Worm (Caenorhabditis elegans) whole organism, L4 larva: Measurements from ENCODE around the gene flp-12.
"Not testable (repeated sequence)": the region's sequence is repeated elsewhere in the genome, so short reads cannot be mapped to it uniquely, and the experiment has no call there.

Experiments used
- F10B5.3 ChIP-seq: sonication (generic microtip); optimal IDR thresholded peaks from 2 replicates; lab custom pipeline; 2016; ENCODE audit warnings: mild to moderate bottlenecking, missing genetic modification characterization, missing compliant biosample characterization
- F37D6.2 ChIP-seq: sonication (generic microtip); optimal IDR thresholded peaks from 2 replicates; lab custom pipeline; 2016; ENCODE audit warnings: mild to moderate bottlenecking, missing genetic modification characterization, missing compliant biosample characterization
- T26A8.4 ChIP-seq: fragments of 200-800 bp; sonication (Bioruptor generic); IDR thresholded peaks from 2 replicates; pipeline ENCODE4 v1.3.6; 2022; ENCODE audit warnings: missing genetic modification characterization, missing compliant biosample characterization
- ZK337.2 ChIP-seq: fragments of 200-800 bp; sonication (Bioruptor generic); IDR thresholded peaks from 2 replicates; pipeline ENCODE4 v1.3.6; 2022; ENCODE audit warnings: missing genetic modification reagents, missing genetic modification characterization, missing compliant biosample characterization
- arid-1 ChIP-seq: fragments of 200-800 bp; sonication (Bioruptor generic); conservative IDR thresholded peaks from 2 replicates; pipeline ENCODE4 v1.3.6; 2022; ENCODE audit warnings: missing genetic modification reagents, missing genetic modification characterization, missing compliant biosample characterization
- ceh-20 ChIP-seq: fragments of 200-800 bp; sonication (Bioruptor generic); IDR thresholded peaks from 2 replicates; pipeline ENCODE4 v1.3.6; 2022; ENCODE audit warnings: missing genetic modification reagents, missing genetic modification characterization, missing compliant biosample characterization
- ceh-44 ChIP-seq: fragments of 200-800 bp; sonication (Bioruptor generic); IDR thresholded peaks from 2 replicates; pipeline ENCODE4 v1.3.6; 2022; ENCODE audit warnings: missing genetic modification reagents, missing genetic modification characterization, missing compliant biosample characterization
- daf-16 ChIP-seq, 3 experiments: sonication (generic microtip); optimal IDR thresholded peaks; 2 replicates each; lab custom pipeline; 2016 to 2017; ENCODE audit warnings: missing genetic modification characterization in 3 of 3, missing genetic modification reagents in 3 of 3, mild to moderate bottlenecking in 2 of 3, missing compliant biosample characterization in 2 of 3, missing biosample characterization in 1 of 3, moderate library complexity in 1 of 3
- dmd-6 ChIP-seq: fragments of 200-800 bp; sonication (Bioruptor generic); IDR thresholded peaks from 2 replicates; pipeline ENCODE4 v1.3.6; 2022; ENCODE audit warnings: missing genetic modification reagents, missing genetic modification characterization, missing compliant biosample characterization
- dmd-9 ChIP-seq: fragments of 200-800 bp; sonication (Bioruptor generic); IDR thresholded peaks from 2 replicates; pipeline ENCODE4 v1.3.6; 2022; ENCODE audit warnings: missing genetic modification reagents, missing genetic modification characterization, missing compliant biosample characterization
- duxl-1 ChIP-seq: sonication (generic microtip); optimal IDR thresholded peaks from 2 replicates; lab custom pipeline; 2016; ENCODE audit warnings: mild to moderate bottlenecking, missing genetic modification characterization, moderate library complexity, missing compliant biosample characterization; ENCODE audit not compliant: poor library complexity
- egl-43 ChIP-seq: fragments of 200-800 bp; sonication (Bioruptor generic); IDR thresholded peaks from 2 replicates; pipeline ENCODE4 v1.3.6; 2022; ENCODE audit warnings: missing genetic modification reagents, missing genetic modification characterization, missing compliant biosample characterization
- hlh-11 ChIP-seq: fragments of 200-800 bp; sonication (Bioruptor generic); optimal IDR thresholded peaks from 2 replicates; lab custom pipeline; 2018; ENCODE audit warnings: mild to moderate bottlenecking, missing genetic modification characterization, missing compliant biosample characterization
- hlh-30 ChIP-seq: sonication (generic microtip); optimal IDR thresholded peaks from 2 replicates; lab custom pipeline; 2017; ENCODE audit warnings: antibody characterized with exemption, mild to moderate bottlenecking, missing genetic modification characterization, missing compliant biosample characterization; ENCODE audit not compliant: insufficient read depth
- lin-13 ChIP-seq: fragments of 150-350 bp; optimal IDR thresholded peaks from 2 replicates; lab custom pipeline; 2014; ENCODE audit warnings: missing biosample characterization, missing genetic modification reagents, missing genetic modification characterization
- lin-29 ChIP-seq: fragments of 200-800 bp; sonication (Bioruptor generic); IDR thresholded peaks from 2 replicates; pipeline ENCODE4 v1.3.6; 2022; ENCODE audit warnings: missing genetic modification reagents, missing genetic modification characterization, missing compliant biosample characterization
- madf-5 ChIP-seq, 2 experiments: fragments of 200-800 bp; sonication (Bioruptor generic); IDR thresholded peaks; 2 replicates each; pipeline ENCODE4 v1.3.6; 2022; ENCODE audit warnings: missing compliant biosample characterization in 2 of 2, missing genetic modification characterization in 2 of 2
- mdl-1 ChIP-seq, 2 experiments: fragments of 150-350 bp in 1 of 2; sonication (generic microtip) in 1 of 2; optimal IDR thresholded peaks; 2 replicates each; lab custom pipeline; 2014 to 2017; ENCODE audit warnings: missing biosample characterization in 2 of 2, missing genetic modification characterization in 2 of 2
- mdt-29 ChIP-seq: fragments of 200-800 bp; sonication (Bioruptor generic); IDR thresholded peaks from 2 replicates; pipeline ENCODE4 v1.3.6; 2022; ENCODE audit warnings: missing genetic modification reagents, missing genetic modification characterization, missing compliant biosample characterization
- mxl-3 ChIP-seq: fragments of 200-800 bp; sonication (Bioruptor generic); optimal IDR thresholded peaks from 2 replicates; lab custom pipeline; 2018; ENCODE audit warnings: mild to moderate bottlenecking, missing genetic modification characterization, missing compliant biosample characterization
- nhr-102 ChIP-seq: sonication (generic microtip); optimal IDR thresholded peaks from 2 replicates; lab custom pipeline; 2016; ENCODE audit warnings: mild to moderate bottlenecking, missing genetic modification characterization, moderate library complexity, missing compliant biosample characterization
- nhr-111 ChIP-seq: fragments of 200-800 bp; sonication (Bioruptor generic); optimal IDR thresholded peaks from 2 replicates; lab custom pipeline; 2018; ENCODE audit warnings: mild to moderate bottlenecking, missing genetic modification characterization, missing compliant biosample characterization
- nhr-25 ChIP-seq: sonication (generic microtip); optimal IDR thresholded peaks from 2 replicates; lab custom pipeline; 2017; ENCODE audit warnings: missing genetic modification characterization, mild to moderate bottlenecking, missing compliant biosample characterization, antibody characterized with exemption, moderate library complexity, borderline replicate concordance; ENCODE audit not compliant: insufficient read depth
- nhr-28 ChIP-seq: fragments of 150-350 bp; optimal IDR thresholded peaks from 2 replicates; lab custom pipeline; 2014; ENCODE audit warnings: missing biosample characterization, missing genetic modification characterization
- nhr-41 ChIP-seq: fragments of 200-800 bp; sonication (Bioruptor generic); IDR thresholded peaks from 2 replicates; pipeline ENCODE4 v1.3.6; 2022; ENCODE audit warnings: missing genetic modification reagents, missing genetic modification characterization, missing compliant biosample characterization
- nhr-42 ChIP-seq: fragments of 200-800 bp; sonication (Bioruptor generic); IDR thresholded peaks from 2 replicates; pipeline ENCODE4 v1.3.6; 2022; ENCODE audit warnings: missing genetic modification characterization, missing compliant biosample characterization
- nhr-48 ChIP-seq: sonication (generic microtip); optimal IDR thresholded peaks from 2 replicates; lab custom pipeline; 2016; ENCODE audit warnings: mild to moderate bottlenecking, missing genetic modification characterization, missing compliant biosample characterization
- nhr-6 ChIP-seq: fragments of 150-350 bp; optimal IDR thresholded peaks from 2 replicates; lab custom pipeline; 2014; ENCODE audit warnings: missing biosample characterization, missing genetic modification characterization
- pha-4 ChIP-seq, 2 experiments: fragments of 150-350 bp in 1 of 2; fragments of 200-800 bp in 1 of 2; sonication (Bioruptor generic) in 1 of 2; IDR thresholded peaks in 1 of 2; optimal IDR thresholded peaks in 1 of 2; 2 replicates each; pipeline versions ENCODE4 v1.3.6 to Lab custom; 2014 to 2022; ENCODE audit warnings: missing genetic modification characterization in 2 of 2, missing genetic modification reagents in 2 of 2, missing biosample characterization in 1 of 2, missing compliant biosample characterization in 1 of 2
- rbr-2 ChIP-seq: sonication (generic microtip); optimal IDR thresholded peaks from 2 replicates; lab custom pipeline; 2016; ENCODE audit warnings: missing genotype, missing genetic modification characterization, missing compliant biosample characterization
- saeg-2 ChIP-seq: fragments of 200-800 bp; sonication (Bioruptor generic); IDR thresholded peaks from 2 replicates; pipeline ENCODE4 v1.3.6; 2022; ENCODE audit warnings: missing genetic modification reagents, missing genetic modification characterization, missing compliant biosample characterization
- set-16 ChIP-seq: fragments of 200-800 bp; sonication (Bioruptor generic); IDR thresholded peaks from 2 replicates; pipeline ENCODE4 v1.3.6; 2022; ENCODE audit warnings: missing genetic modification reagents, missing genetic modification characterization, missing compliant biosample characterization
- snpc-1.2 ChIP-seq: fragments of 200-800 bp; sonication (Bioruptor generic); IDR thresholded peaks from 2 replicates; pipeline ENCODE4 v1.3.6; 2022; ENCODE audit warnings: missing genetic modification reagents, missing genetic modification characterization, missing compliant biosample characterization
- spr-3 ChIP-seq: fragments of 200-800 bp; sonication (Bioruptor generic); optimal IDR thresholded peaks from 2 replicates; lab custom pipeline; 2018; ENCODE audit warnings: mild to moderate bottlenecking, missing genetic modification characterization, missing compliant biosample characterization
- tra-1 ChIP-seq: fragments of 200-800 bp; sonication (Bioruptor generic); IDR thresholded peaks from 2 replicates; pipeline ENCODE4 v1.3.6; 2022; ENCODE audit warnings: missing genetic modification reagents, missing genetic modification characterization, missing compliant biosample characterization
- zfp-3 ChIP-seq: fragments of 200-800 bp; sonication (Bioruptor generic); conservative IDR thresholded peaks from 2 replicates; pipeline ENCODE4 v1.3.6; 2022; ENCODE audit warnings: missing genetic modification reagents, missing genetic modification characterization, missing compliant biosample characterization
- ztf-11 ChIP-seq: fragments of 150-350 bp; optimal IDR thresholded peaks from 2 replicates; lab custom pipeline; 2014; ENCODE audit warnings: missing biosample characterization, missing genetic modification characterization

flp-12 gene

ce11 chrX:4606389-4606880 is 14.3 kb upstream of the flp-12 start (continued):
- TF ChIP-seq mdl-1 (tag; optimal IDR thresholded peaks at IDR 0.05; lab: Kevin White, UChicago) (peak in 1 of 2 experiments; percentile 11), daf-16 (GFP tag; optimal IDR thresholded peaks at IDR 0.05; lab: Kevin White, UChicago) (peak in 1 of 2 experiments; percentile 92), daf-16 (tag; optimal IDR thresholded peaks at IDR 0.05; lab: Kevin White, UChicago) (peak; percentile 22), nhr-48 (peak; percentile 56), snpc-1.2 (GFP tag; lab: Robert Waterston, UW) (peak; percentile 62; the same call in 1 of the 2 replicates), dmd-9 (GFP tag; lab: Robert Waterston, UW) (peak; percentile 92), nhr-41 (peak; percentile 51), set-16 (peak; percentile 92), ceh-20 (GFP tag; lab: Robert Waterston, UW) (peak; percentile 95), madf-5 (GFP tag; IDR thresholded peaks at IDR 0.05; lab: Robert Waterston, UW) (0 out of 4 replicates have a peak, but pooled peaks of 1 of the 2 experiments have one; percentile 57), pha-4 (GFP tag; IDR thresholded peaks at IDR 0.05; lab: Robert Waterston, UW) (peak; percentile 94; the same call in 1 of the 2 replicates), dmd-6 (GFP tag; lab: Robert Waterston, UW) (peak; percentile 88), egl-43 (GFP tag; lab: Robert Waterston, UW) (peak; percentile 92), hlh-11 (tag; lab: Kevin White, UChicago) (peak; percentile 98), F10B5.3 (tag; lab: Kevin White, UChicago) (peak; percentile 77), tra-1 (GFP tag; lab: Robert Waterston, UW) (peak; percentile 89), lin-29 (GFP tag; lab: Robert Waterston, UW) (peak; percentile 84), nhr-42 (GFP tag; lab: Robert Waterston, UW) (peak; percentile 91), zfp-3 (GFP tag; lab: Robert Waterston, UW) (peak; percentile 76; the same call in 1 of the 2 replicates), rbr-2 (tag; lab: Kevin White, UChicago) (peak; percentile 76), F37D6.2 (tag; lab: Kevin White, UChicago) (peak; percentile 63), nhr-6 (tag; lab: Kevin White, UChicago) (peak; percentile 56), nhr-25 (peak; percentile 97), mxl-3 (GFP tag; lab: Kevin White, UChicago) (peak; percentile 93), T26A8.4 (peak; percentile 93), spr-3 (GFP tag; lab: Kevin White, UChicago) (peak; percentile 88), mdt-29 (peak; percentile 55; the same call in 1 of the 2 replicates), lin-13 (GFP tag; lab: Kevin White, UChicago) (peak; percentile 22), nhr-28 (tag; lab: Kevin White, UChicago) (peak; percentile 57), nhr-111 (GFP tag; lab: Kevin White, UChicago) (peak; percentile 64), saeg-2 (peak; percentile 92), hlh-30 (peak; percentile 56), nhr-102 (peak; percentile 79)
- not testable (repeated sequence) for TF ChIP-seq pha-4 (tag; optimal IDR thresholded peaks at IDR 0.05; lab: Kevin White, UChicago)

ce11 chrX:4605828-4606227 is 13.7 kb upstream of the flp-12 start, which contains the start of gene spat-3:
Gene spat-3 (minus strand): TSS chrX:4605928.
- TF ChIP-seq ceh-44 (GFP tag; lab: Robert Waterston, UW) (no peak), ZK337.2 (GFP tag; lab: Robert Waterston, UW) (no peak), arid-1 (no peak), duxl-1 (tag; lab: Kevin White, UChicago) (no peak), ztf-11 (tag; lab: Kevin White, UChicago) (no peak)
